Fruit fly (Drosophila melanogaster) whole organism, embryonic: ENCODE measurements around the gene Smox.

Experiments
- Awh ChIP-seq: fragments of 200-800 bp; sonication (Bioruptor generic); IDR thresholded peaks from 2 replicates; pipeline ENCODE4, ENCODE4 v1.3.6; 2022; ENCODE audit warnings: missing biosample characterization, missing genetic modification characterization
- C15 ChIP-seq: fragments of 200-800 bp; sonication (Bioruptor generic); IDR thresholded peaks from 3 replicates; pipeline ENCODE4 v1.3.6; 2022; ENCODE audit warnings: missing biosample characterization, missing genetic modification characterization
- CG10274 ChIP-seq: fragments of 200-800 bp; sonication (Bioruptor generic); optimal IDR thresholded peaks from 3 replicates; lab custom pipeline; 2017; ENCODE audit warnings: missing biosample characterization, mild to moderate bottlenecking, missing genetic modification characterization
- CG10462 ChIP-seq: fragments of 200-800 bp; sonication (Bioruptor generic); optimal IDR thresholded peaks from 2 replicates; lab custom pipeline; 2016; ENCODE audit warnings: missing biosample characterization, missing genetic modification characterization
- CG11247 ChIP-seq: fragments of 200-800 bp; sonication (Bioruptor generic); IDR thresholded peaks from 2 replicates; pipeline ENCODE4 v1.3.6; 2022; ENCODE audit warnings: missing biosample characterization, missing genetic modification characterization
- CG13123 ChIP-seq: fragments of 200-800 bp; sonication (Bioruptor generic); optimal IDR thresholded peaks from 2 replicates; lab custom pipeline; 2016; ENCODE audit warnings: missing biosample characterization, missing genetic modification characterization
- CG14050 ChIP-seq: fragments of 200-800 bp; sonication (Bioruptor generic); IDR thresholded peaks from 3 replicates; pipeline ENCODE4 v1.3.6; 2022; ENCODE audit warnings: missing biosample characterization, missing genetic modification characterization
- CG14710 ChIP-seq: fragments of 200-800 bp; sonication (Bioruptor generic); optimal IDR thresholded peaks from 3 replicates; lab custom pipeline; 2019; ENCODE audit warnings: missing biosample characterization, mild to moderate bottlenecking, missing genetic modification characterization, moderate library complexity
- CG17361 ChIP-seq: fragments of 200-800 bp; sonication (Bioruptor generic); IDR thresholded peaks from 3 replicates; pipeline ENCODE4 v1.3.6; 2022; ENCODE audit warnings: missing biosample characterization, missing genetic modification characterization
- CG2199 ChIP-seq: fragments of 200-800 bp; sonication (Bioruptor generic); IDR thresholded peaks from 3 replicates; pipeline ENCODE4 v1.3.6; 2022; ENCODE audit warnings: missing biosample characterization, missing genetic modification characterization
- CG2202 ChIP-seq: fragments of 200-800 bp; sonication (Bioruptor generic); optimal IDR thresholded peaks from 2 replicates; lab custom pipeline; 2018; ENCODE audit warnings: missing biosample characterization, mild to moderate bottlenecking, missing genetic modification characterization
- CG2875 ChIP-seq: fragments of 200-800 bp; sonication (Bioruptor generic); optimal IDR thresholded peaks from 2 replicates; lab custom pipeline; 2017; ENCODE audit warnings: missing biosample characterization, mild to moderate bottlenecking, missing genetic modification characterization, missing genetic modification reagents
- CG30020 ChIP-seq: fragments of 200-800 bp; optimal IDR thresholded peaks from 2 replicates; lab custom pipeline; 2019; ENCODE audit warnings: missing biosample characterization, mild to moderate bottlenecking, missing genetic modification characterization, moderate library complexity
- CG30403 ChIP-seq: fragments of 200-800 bp; sonication (Bioruptor generic); optimal IDR thresholded peaks from 3 replicates; lab custom pipeline; 2016; ENCODE audit warnings: missing biosample characterization, missing genetic modification characterization
- CG31388 ChIP-seq: fragments of 200-800 bp; sonication (Bioruptor generic); optimal IDR thresholded peaks from 2 replicates; lab custom pipeline; 2016; ENCODE audit warnings: missing biosample characterization, missing genetic modification characterization
- CG34224 ChIP-seq: fragments of 200-800 bp; sonication (Bioruptor generic); IDR thresholded peaks from 3 replicates; pipeline ENCODE4 v1.3.6; 2022; ENCODE audit warnings: missing biosample characterization, missing genetic modification characterization; ENCODE audit not compliant: partially characterized antibody
- CG3847 ChIP-seq: fragments of 200-800 bp; sonication (Bioruptor generic); IDR thresholded peaks from 2 replicates; pipeline ENCODE4 v1.3.6; 2022; ENCODE audit warnings: missing biosample characterization, missing genetic modification characterization
- CG4707 ChIP-seq: fragments of 200-800 bp; sonication (Bioruptor generic); optimal IDR thresholded peaks from 2 replicates; lab custom pipeline; 2018; ENCODE audit warnings: missing biosample characterization, mild to moderate bottlenecking, missing genetic modification characterization, moderate library complexity
- CG8924 ChIP-seq: fragments of 200-800 bp; optimal IDR thresholded peaks from 3 replicates; lab custom pipeline; 2019; ENCODE audit warnings: missing biosample characterization, mild to moderate bottlenecking, missing genetic modification characterization, moderate library complexity
- CG9609 ChIP-seq: fragments of 200-800 bp; sonication (Bioruptor generic); optimal IDR thresholded peaks from 3 replicates; lab custom pipeline; 2016; ENCODE audit warnings: missing biosample characterization, missing genetic modification characterization
- Dll ChIP-seq: fragments of 200-800 bp; sonication (Bioruptor generic); IDR thresholded peaks from 4 replicates; pipeline ENCODE4 v1.3.6; 2022; ENCODE audit warnings: missing biosample characterization, missing genetic modification characterization; ENCODE audit not compliant: partially characterized antibody
- E2f1 ChIP-seq: fragments of 200-800 bp; sonication (Bioruptor generic); IDR thresholded peaks from 2 replicates; pipeline ENCODE4 v1.3.6; 2022; ENCODE audit warnings: missing biosample characterization, missing genetic modification characterization
- HLH54F ChIP-seq: fragments of 200-800 bp; sonication (Bioruptor generic); optimal IDR thresholded peaks from 3 replicates; lab custom pipeline; 2016; ENCODE audit warnings: missing biosample characterization, missing genetic modification characterization
- Hr39 ChIP-seq: fragments of >200 bp; optimal IDR thresholded peaks from 2 replicates; lab custom pipeline; 2017
- Hsf ChIP-seq: fragments of 200-800 bp; sonication (Bioruptor generic); optimal IDR thresholded peaks from 3 replicates; lab custom pipeline; 2016; ENCODE audit warnings: missing biosample characterization, missing genetic modification characterization
- Kr ChIP-seq: fragments of 200-800 bp; sonication (Bioruptor generic); optimal IDR thresholded peaks from 2 replicates; lab custom pipeline; 2017; ENCODE audit warnings: missing biosample characterization, mild to moderate bottlenecking, missing genetic modification characterization
- MBD-R2 ChIP-seq: fragments of 200-800 bp; sonication (Bioruptor generic); IDR thresholded peaks from 2 replicates; pipeline ENCODE4 v1.3.6; 2022; ENCODE audit warnings: missing biosample characterization, missing genetic modification characterization
- Mad ChIP-seq: fragments of 200-800 bp; sonication (Bioruptor generic); optimal IDR thresholded peaks from 2 replicates; lab custom pipeline; 2016; ENCODE audit warnings: missing biosample characterization, missing genetic modification characterization
- Myb ChIP-seq: fragments of 200-800 bp; sonication (Bioruptor generic); optimal IDR thresholded peaks from 2 replicates; lab custom pipeline; 2016; ENCODE audit warnings: missing biosample characterization, missing genetic modification characterization
- NFAT ChIP-seq: fragments of 200-800 bp; sonication (Bioruptor generic); IDR thresholded peaks from 2 replicates; pipeline ENCODE4 v1.3.6; 2022; ENCODE audit warnings: missing biosample characterization, missing genetic modification characterization
- NK7.1 ChIP-seq: fragments of 200-800 bp; sonication (Bioruptor generic); optimal IDR thresholded peaks from 3 replicates; lab custom pipeline; 2016; ENCODE audit warnings: missing biosample characterization, missing genetic modification characterization
- NfI ChIP-seq: fragments of 200-800 bp; sonication (Bioruptor generic); optimal IDR thresholded peaks from 3 replicates; lab custom pipeline; 2018; ENCODE audit warnings: missing biosample characterization, mild to moderate bottlenecking, missing genetic modification characterization, moderate library complexity
- Poxn ChIP-seq: fragments of 200-800 bp; sonication (Bioruptor generic); IDR thresholded peaks from 2 replicates; pipeline ENCODE4 v1.3.6; 2022; ENCODE audit warnings: missing biosample characterization, missing genetic modification characterization
- Taf1 ChIP-seq: fragments of 200-800 bp; sonication (Bioruptor generic); IDR thresholded peaks from 2 replicates; pipeline ENCODE4 v1.3.6; 2022; ENCODE audit warnings: missing biosample characterization, missing genetic modification characterization
- aop ChIP-seq: fragments of 200-800 bp; sonication (Bioruptor generic); IDR thresholded peaks from 2 replicates; pipeline ENCODE4 v1.3.6; 2022; ENCODE audit warnings: missing biosample characterization, missing genetic modification characterization
- bbx ChIP-seq: fragments of 200-800 bp; sonication (Bioruptor generic); IDR thresholded peaks from 2 replicates; pipeline ENCODE4 v1.3.6; 2022; ENCODE audit warnings: missing biosample characterization, missing genetic modification characterization; ENCODE audit not compliant: partially characterized antibody
- cas ChIP-seq: fragments of 200-800 bp; sonication (Bioruptor generic); IDR thresholded peaks from 2 replicates; pipeline ENCODE4 v1.3.6; 2022; ENCODE audit warnings: missing biosample characterization, missing genetic modification characterization
- caup ChIP-seq: fragments of 200-800 bp; sonication (Bioruptor generic); optimal IDR thresholded peaks from 3 replicates; lab custom pipeline; 2017; ENCODE audit warnings: missing biosample characterization, mild to moderate bottlenecking, missing genetic modification characterization, moderate library complexity; ENCODE audit not compliant: severe bottlenecking
- chif ChIP-seq, 2 experiments: fragments of 200-800 bp; sonication (Bioruptor generic); optimal IDR thresholded peaks; 3 replicates each; lab custom pipeline; 2016; ENCODE audit warnings: missing biosample characterization in 2 of 2, missing genetic modification characterization in 2 of 2
- croc ChIP-seq: fragments of 200-800 bp; sonication (Bioruptor generic); conservative IDR thresholded peaks from 3 replicates; pipeline ENCODE4 v1.3.6; 2022; ENCODE audit warnings: missing biosample characterization, missing genetic modification characterization
- dmrt99B ChIP-seq: fragments of 200-800 bp; sonication (Bioruptor generic); optimal IDR thresholded peaks from 2 replicates; lab custom pipeline; 2018; ENCODE audit warnings: missing biosample characterization, mild to moderate bottlenecking, missing genetic modification characterization, moderate library complexity
- gro ChIP-seq: fragments of 200-800 bp; sonication (Bioruptor generic); optimal IDR thresholded peaks from 2 replicates; lab custom pipeline; 2016; ENCODE audit warnings: missing biosample characterization, missing genetic modification characterization
- h ChIP-seq: fragments of >200 bp; optimal IDR thresholded peaks from 2 replicates; lab custom pipeline; 2017
- hbn ChIP-seq: fragments of 200-800 bp; sonication (Bioruptor generic); IDR thresholded peaks from 2 replicates; pipeline ENCODE4 v1.3.6; 2022; ENCODE audit warnings: missing biosample characterization, missing genetic modification characterization; ENCODE audit not compliant: partially characterized antibody
- her ChIP-seq: fragments of 200-800 bp; sonication (Bioruptor generic); optimal IDR thresholded peaks from 2 replicates; lab custom pipeline; 2016; ENCODE audit warnings: missing biosample characterization, missing genetic modification characterization
- insv ChIP-seq, 2 experiments: fragments of 200-800 bp; sonication (Bioruptor generic); optimal IDR thresholded peaks; 3 replicates each; lab custom pipeline; 2016 to 2018; ENCODE audit warnings: missing biosample characterization in 2 of 2, missing genetic modification characterization in 2 of 2
- nerfin-2 ChIP-seq: fragments of 200-800 bp; sonication (Bioruptor generic); IDR thresholded peaks from 2 replicates; pipeline ENCODE4 v1.3.6; 2022; ENCODE audit warnings: missing biosample characterization, missing genetic modification characterization; ENCODE audit not compliant: partially characterized antibody
- onecut ChIP-seq: fragments of 200-800 bp; sonication (Bioruptor generic); IDR thresholded peaks from 2 replicates; pipeline ENCODE4 v1.3.6; 2022; ENCODE audit warnings: missing biosample characterization, missing genetic modification characterization
- peb ChIP-seq: fragments of 200-800 bp; sonication (Bioruptor generic); IDR thresholded peaks from 2 replicates; pipeline ENCODE4 v1.3.6; 2022; ENCODE audit warnings: missing biosample characterization, missing genetic modification characterization
- sim ChIP-seq: fragments of 200-800 bp; sonication (Bioruptor generic); IDR thresholded peaks from 2 replicates; pipeline ENCODE4 v1.3.6; 2022; ENCODE audit warnings: missing biosample characterization, missing genetic modification characterization
- vvl ChIP-seq: fragments of 200-800 bp; sonication (Bioruptor generic); IDR thresholded peaks from 2 replicates; pipeline ENCODE4 v1.3.6; 2022; ENCODE audit warnings: missing biosample characterization, missing genetic modification characterization
- wdn ChIP-seq: fragments of 200-800 bp; sonication (Bioruptor generic); IDR thresholded peaks from 2 replicates; pipeline ENCODE4 v1.3.6; 2022; ENCODE audit warnings: missing biosample characterization, missing genetic modification characterization
- wor ChIP-seq: fragments of 200-800 bp; sonication (Bioruptor generic); IDR thresholded peaks from 2 replicates; pipeline ENCODE4 v1.3.6; 2022; ENCODE audit warnings: missing biosample characterization, missing genetic modification characterization

The Smox gene

dm6 chrX:8152718-8153117 is 10.6 kb upstream of the Smox start, which contains the start of gene CG18262 (continued):
- no peak for TF ChIP-seq nerfin-2 (GFP tag; lab: Robert Waterston, UW)
- TF ChIP-seq CG8924 (tag; lab: Kevin White, UChicago), result no peak
- no peak for TF ChIP-seq CG30020 (tag; lab: Kevin White, UChicago)
- no peak for TF ChIP-seq peb
- no peak for TF ChIP-seq CG9609 (GFP tag; lab: Kevin White, UChicago)
- TF ChIP-seq CG34224 (GFP tag; lab: Robert Waterston, UW), result no peak
- no peak for TF ChIP-seq Kr
- no peak for TF ChIP-seq CG2199 (GFP tag; lab: Robert Waterston, UW)
- TF ChIP-seq CG2875 (GFP tag; lab: Kevin White, UChicago), result no peak
- no peak for TF ChIP-seq her (GFP tag; lab: Kevin White, UChicago)
- no peak for TF ChIP-seq croc (GFP tag; lab: Robert Waterston, UW)
- no peak for TF ChIP-seq CG11247 (GFP tag; lab: Robert Waterston, UW)
- TF ChIP-seq Taf1, result no peak
- TF ChIP-seq Mad, result no peak
- no peak for TF ChIP-seq CG4707 (GFP tag; lab: Kevin White, UChicago)
- no peak for TF ChIP-seq vvl (GFP tag; lab: Robert Waterston, UW)
- TF ChIP-seq CG31388 (GFP tag; lab: Kevin White, UChicago), result no peak
- TF ChIP-seq NK7.1, result no peak
- TF ChIP-seq Hr39 (lab: Kevin White, UChicago), result no peak
- no peak for TF ChIP-seq HLH54F (GFP tag; lab: Kevin White, UChicago)
- no peak for TF ChIP-seq sim

dm6 chrX:8152077-8152476 is 10.0 kb upstream of the Smox start, which contains the start of gene Gbeta5:
Gene Gbeta5, minus strand, starts transcription at chrX:8152275.
- TF ChIP-seq E2f1 (GFP tag; lab: Robert Waterston, UW), result no peak
- no peak for TF ChIP-seq dmrt99B (tag; lab: Kevin White, UChicago)
- no peak for TF ChIP-seq wdn (GFP tag; lab: Robert Waterston, UW)
- TF ChIP-seq CG14710, result peak; percentile 17
- no peak for TF ChIP-seq h (lab: Kevin White, UChicago)
- no peak for TF ChIP-seq gro (GFP tag; lab: Kevin White, UChicago)
- TF ChIP-seq CG14050 (GFP tag; lab: Robert Waterston, UW), result no peak
- peak; percentile 14; the same call in 1 of the 2 replicates for TF ChIP-seq bbx
- no peak for TF ChIP-seq cas
- TF ChIP-seq onecut (GFP tag; lab: Robert Waterston, UW), result peak; percentile 53
- no peak for TF ChIP-seq chif (GFP tag; optimal IDR thresholded peaks at IDR 0.05; lab: Kevin White, UChicago)
- TF ChIP-seq caup (GFP tag; lab: Kevin White, UChicago), result no peak
- TF ChIP-seq Poxn (GFP tag; lab: Robert Waterston, UW), result no peak
- no peak for TF ChIP-seq hbn
- TF ChIP-seq Hsf (GFP tag; lab: Kevin White, UChicago), result no peak
- TF ChIP-seq CG3847 (GFP tag; lab: Robert Waterston, UW), result no peak
- TF ChIP-seq NfI, result no peak
- no peak for TF ChIP-seq CG30403 (GFP tag; lab: Kevin White, UChicago)
- TF ChIP-seq NFAT (GFP tag; lab: Robert Waterston, UW), result no peak
- no peak for TF ChIP-seq Awh (GFP tag; lab: Robert Waterston, UW)
- TF ChIP-seq wor (GFP tag; lab: Robert Waterston, UW), result no peak
- no peak for TF ChIP-seq C15
- TF ChIP-seq MBD-R2 (GFP tag; lab: Robert Waterston, UW), result 0 out of 2 replicates have a peak, but pooled peaks have one; percentile 8
- TF ChIP-seq CG17361 (GFP tag; lab: Robert Waterston, UW), result no peak
- TF ChIP-seq Kr, result no peak
- TF ChIP-seq CG2202 (tag; lab: Kevin White, UChicago), result no peak
- no peak for TF ChIP-seq Dll
- no peak for TF ChIP-seq CG10274 (GFP tag; lab: Kevin White, UChicago)
- TF ChIP-seq CG13123 (GFP tag; lab: Kevin White, UChicago), result no peak
- TF ChIP-seq aop (GFP tag; lab: Robert Waterston, UW), result no peak
- no peak for TF ChIP-seq Myb (GFP tag; lab: Kevin White, UChicago)
- peak; percentile 17 for TF ChIP-seq CG10462 (GFP tag; lab: Kevin White, UChicago)
- peak in 1 of 2 experiments; percentile 83 for TF ChIP-seq insv (GFP tag; optimal IDR thresholded peaks at IDR 0.05; lab: Kevin White, UChicago)
